Fruit fly (Drosophila melanogaster): ENCODE results near the gene cert.

- TF ChIP-seq Sin3A (optimal IDR thresholded peaks at IDR 0.05) (no peak), h (optimal IDR thresholded peaks at IDR 0.05) (no peak), psq (optimal IDR thresholded peaks at IDR 0.05) (no peak), insv (optimal IDR thresholded peaks at IDR 0.05) (no peak)
These were observed 17.2 kb upstream of the cert start, which contains the start of gene Gr66a for dm6 chr3L:8306880-8307279.
